Worm (Caenorhabditis elegans): ENCODE measurements around the gene gst-15.

gst-15 gene

ce11 chrII:13640210-13640609 is 27.2 kb upstream of the gst-15 start:
- peak; percentile 12 for TF ChIP-seq hlh-30 (tag; optimal IDR thresholded peaks at IDR 0.05; ENCODE audit: insufficient read depth)
- TF ChIP-seq madf-2 (tag; optimal IDR thresholded peaks at IDR 0.05) = no peak

ce11 chrII:13638576-13638975 is 25.6 kb upstream of the gst-15 start:
- TF ChIP-seq elt-2 (tag; optimal IDR thresholded peaks at IDR 0.05) (peak; percentile 71), C38D4.7 (GFP tag; optimal IDR thresholded peaks at IDR 0.05) (no peak)

- no peak for TF ChIP-seq unc-42 (tag; optimal IDR thresholded peaks at IDR 0.05)
- TF ChIP-seq pqm-1 (tag; optimal IDR thresholded peaks at IDR 0.05) = no peak
- TF ChIP-seq dve-1 (tag; optimal IDR thresholded peaks at IDR 0.05) = no peak
- TF ChIP-seq nfya-1 (tag; optimal IDR thresholded peaks at IDR 0.05) = no peak
- no peak for TF ChIP-seq hlh-30 (tag; optimal IDR thresholded peaks at IDR 0.05; ENCODE audit: insufficient read depth)
- TF ChIP-seq pros-1 (tag; optimal IDR thresholded peaks at IDR 0.05) = no peak
- TF ChIP-seq C38D4.7 (GFP tag; optimal IDR thresholded peaks at IDR 0.05) = no peak
- TF ChIP-seq hlh-15 (tag; optimal IDR thresholded peaks at IDR 0.05) = no peak
- TF ChIP-seq ceh-31 (tag; optimal IDR thresholded peaks at IDR 0.05) = no peak
- TF ChIP-seq F13H6.1 (tag; optimal IDR thresholded peaks at IDR 0.05) = no peak
- TF ChIP-seq ceh-19 (GFP tag; optimal IDR thresholded peaks at IDR 0.05) = no peak
- TF ChIP-seq sdc-2 (tag; optimal IDR thresholded peaks at IDR 0.05) = no peak
- no peak for TF ChIP-seq hlh-6 (tag; optimal IDR thresholded peaks at IDR 0.05)
- no peak for TF ChIP-seq pha-4 (tag; optimal IDR thresholded peaks at IDR 0.05)
- TF ChIP-seq elt-2 (tag; optimal IDR thresholded peaks at IDR 0.05) = no peak
- TF ChIP-seq syd-9 (tag; optimal IDR thresholded peaks at IDR 0.05) = no peak
- TF ChIP-seq nhr-11 (tag; optimal IDR thresholded peaks at IDR 0.05) = no peak
- no peak for TF ChIP-seq Y22D7AL.16 (tag; optimal IDR thresholded peaks at IDR 0.05)
Measured at ce11 chrII:13637941-13638489, 25.0 kb upstream of the gst-15 start, which contains the start of gene phdh-1. TSS of gene phdh-1 (minus strand) at chrII:13638480.

- TF ChIP-seq syd-9 (tag; optimal IDR thresholded peaks at IDR 0.05) = no peak
- TF ChIP-seq gmeb-2 (tag; optimal IDR thresholded peaks at IDR 0.05) = no peak
- no peak for TF ChIP-seq ahr-1 (tag; optimal IDR thresholded peaks at IDR 0.05)
- no peak for TF ChIP-seq pax-1 (tag; optimal IDR thresholded peaks at IDR 0.05)
Measured at ce11 chrII:13637464-13637863, 24.5 kb upstream of the gst-15 start.

ce11 chrII:13636596-13636995 is 23.6 kb upstream of the gst-15 start:
- TF ChIP-seq pat-9 (tag; optimal IDR thresholded peaks at IDR 0.05) (no peak), dmd-4 (tag; optimal IDR thresholded peaks at IDR 0.05; ENCODE audit: borderline replicate concordance) (no peak), K09A11.1 (tag; optimal IDR thresholded peaks at IDR 0.05; ENCODE audit: insufficient read depth) (no peak), sox-2 (GFP tag; IDR thresholded peaks at IDR 0.05) (no peak), nhr-11 (tag; optimal IDR thresholded peaks at IDR 0.05) (no peak), gmeb-2 (tag; optimal IDR thresholded peaks at IDR 0.05) (no peak), ahr-1 (tag; optimal IDR thresholded peaks at IDR 0.05) (no peak), ceh-14 (tag; optimal IDR thresholded peaks at IDR 0.05) (no peak), ceh-48 (tag; optimal IDR thresholded peaks at IDR 0.05) (no peak), ceh-24 (tag; optimal IDR thresholded peaks at IDR 0.05) (no peak), fax-1 (tag; optimal IDR thresholded peaks at IDR 0.05) (no peak), tbx-7 (tag; optimal IDR thresholded peaks at IDR 0.05) (no peak), ceh-34 (tag; optimal IDR thresholded peaks at IDR 0.05) (no peak), unc-42 (tag; optimal IDR thresholded peaks at IDR 0.05) (no peak), ama-1 (optimal IDR thresholded peaks at IDR 0.05) (no peak), hlh-6 (tag; optimal IDR thresholded peaks at IDR 0.05) (no peak), sdc-2 (tag; optimal IDR thresholded peaks at IDR 0.05) (no peak), unc-3 (GFP tag; conservative IDR thresholded peaks at IDR 0.05) (no peak), unc-3 (tag; optimal IDR thresholded peaks at IDR 0.05) (no peak)
